Fruit fly (Drosophila melanogaster) whole organism: ENCODE data around the gene CG43931.

Experiments
- CG8478 ChIP-seq: fragments of >200 bp; optimal IDR thresholded peaks from 2 replicates; lab custom pipeline; 2018; ENCODE audit warnings: inconsistent platforms
- Dll ChIP-seq: fragments of >200 bp; optimal IDR thresholded peaks from 2 replicates; lab custom pipeline; 2017
- usp ChIP-seq: fragments of >200 bp; optimal IDR thresholded peaks from 2 replicates; lab custom pipeline; 2017; ENCODE audit warnings: missing biosample characterization, missing genetic modification characterization, mixed read lengths

DNA sequence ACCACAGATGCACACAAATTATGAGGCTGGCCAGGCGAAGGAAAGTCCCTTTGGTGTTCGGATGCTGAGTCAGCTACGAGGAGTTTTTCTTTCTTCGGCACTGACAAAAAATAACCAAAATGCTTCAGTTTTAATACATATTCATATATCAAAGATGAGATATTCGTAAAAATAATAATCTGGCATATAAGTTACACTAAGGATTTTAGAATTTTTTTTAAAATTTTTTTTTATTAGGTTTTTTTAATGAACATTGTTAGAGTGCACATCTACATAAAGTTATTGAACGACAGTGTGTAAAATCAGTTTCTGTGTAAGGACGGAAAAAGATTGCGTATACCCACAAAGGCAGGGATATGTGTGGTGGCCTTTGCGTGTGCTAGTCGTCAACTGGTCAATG lies 9.6 kb downstream of the CG43931 start:
- no peak for TF ChIP-seq CG8478 (lab: Kevin White, UChicago)
- no peak for TF ChIP-seq usp
- TF ChIP-seq Dll (lab: Kevin White, UChicago), result no peak
